Worm (Caenorhabditis elegans): ENCODE results near the gene H05C05.4.

ce11 chrIII:2920866-2921265 is 25.1 kb downstream of the H05C05.4 start:
- TF ChIP-seq tbx-2 (tag; optimal IDR thresholded peaks at IDR 0.05) (no peak), ceh-30 (tag; optimal IDR thresholded peaks at IDR 0.05) (no peak), fkh-10 (GFP tag; optimal IDR thresholded peaks at IDR 0.05) (no peak)
